Worm (Caenorhabditis elegans) whole organism, young adult: ENCODE data around the gene C24F3.2.

Source experiments
- B0019.2 ChIP-seq: fragments of 200-800 bp; sonication (Bioruptor generic); conservative IDR thresholded peaks from 2 replicates; pipeline ENCODE4 v1.3.6; 2022; ENCODE audit warnings: missing genetic modification reagents, missing genetic modification characterization, missing compliant biosample characterization
- Y79H2A.3 ChIP-seq: fragments of 200-800 bp; sonication (Bioruptor generic); conservative IDR thresholded peaks from 2 replicates; pipeline ENCODE4 v1.3.6; 2022; ENCODE audit warnings: missing genetic modification reagents, missing genetic modification characterization, missing compliant biosample characterization
- attf-3 ChIP-seq: fragments of 200-800 bp; sonication (Bioruptor generic); conservative IDR thresholded peaks from 2 replicates; pipeline ENCODE4 v1.3.6; 2022; ENCODE audit warnings: missing genetic modification reagents, missing genetic modification characterization, missing compliant biosample characterization
- egl-18 ChIP-seq: fragments of 200-800 bp; sonication (Bioruptor generic); IDR thresholded peaks from 2 replicates; pipeline ENCODE4 v1.3.6; 2022; ENCODE audit warnings: missing genetic modification reagents, missing genetic modification characterization, missing compliant biosample characterization
- mxl-1 ChIP-seq: sonication (generic microtip); optimal IDR thresholded peaks from 2 replicates; lab custom pipeline; 2016; ENCODE audit warnings: missing genetic modification characterization, missing compliant biosample characterization
- rcor-1 ChIP-seq: fragments of 200-800 bp; sonication (Bioruptor generic); IDR thresholded peaks from 2 replicates; pipeline ENCODE4 v1.3.6; 2022; ENCODE audit warnings: missing genetic modification reagents, missing genetic modification characterization, missing compliant biosample characterization
- repo-1 ChIP-seq: sonication (generic microtip); optimal IDR thresholded peaks from 2 replicates; lab custom pipeline; 2017; ENCODE audit warnings: mild to moderate bottlenecking, missing genetic modification characterization, missing compliant biosample characterization
- rpc-1 ChIP-seq, 2 experiments: fragments of 150-350 bp in 1 of 2; sonication (generic microtip) in 1 of 2; optimal IDR thresholded peaks; 2 replicates each; lab custom pipeline; 2014 to 2018; ENCODE audit warnings: missing biosample characterization in 1 of 2, missing genetic modification characterization in 1 of 2, missing genetic modification reagents in 1 of 2, missing genotype in 1 of 2

ce11 chrIV:10190586-10190985 lies 31.8 kb upstream of the C24F3.2 start:
- no peak for TF ChIP-seq rcor-1 (GFP tag; lab: Robert Waterston, UW)
- no peak for TF ChIP-seq egl-18 (GFP tag; lab: Robert Waterston, UW)
- no peak for TF ChIP-seq mxl-1 (tag; lab: Kevin White, UChicago)
- no peak for TF ChIP-seq B0019.2 (GFP tag; lab: Robert Waterston, UW)
- no peak for TF ChIP-seq rpc-1 (optimal IDR thresholded peaks at IDR 0.05; lab: Kevin White, UChicago)
- TF ChIP-seq rpc-1 (tag; optimal IDR thresholded peaks at IDR 0.05; lab: Kevin White, UChicago), result no peak
- no peak for TF ChIP-seq repo-1
- TF ChIP-seq Y79H2A.3 (GFP tag; lab: Robert Waterston, UW), result no peak
- no peak for TF ChIP-seq attf-3 (GFP tag; lab: Robert Waterston, UW)
